Worm (Caenorhabditis elegans): ENCODE results near the gene aqp-11.

ce11 chrIII:13652010-13652409, 21.1 kb upstream of the aqp-11 start:
- TF ChIP-seq tbx-2 (tag; optimal IDR thresholded peaks at IDR 0.05) (no peak), dmd-4 (tag; optimal IDR thresholded peaks at IDR 0.05; ENCODE audit: borderline replicate concordance) (no peak), F13H6.1 (tag; optimal IDR thresholded peaks at IDR 0.05) (no peak)

All from whole organism, late embryonic.